Fruit fly (Drosophila melanogaster): ENCODE results near the gene CG5245.

CG5245 gene

DNA sequence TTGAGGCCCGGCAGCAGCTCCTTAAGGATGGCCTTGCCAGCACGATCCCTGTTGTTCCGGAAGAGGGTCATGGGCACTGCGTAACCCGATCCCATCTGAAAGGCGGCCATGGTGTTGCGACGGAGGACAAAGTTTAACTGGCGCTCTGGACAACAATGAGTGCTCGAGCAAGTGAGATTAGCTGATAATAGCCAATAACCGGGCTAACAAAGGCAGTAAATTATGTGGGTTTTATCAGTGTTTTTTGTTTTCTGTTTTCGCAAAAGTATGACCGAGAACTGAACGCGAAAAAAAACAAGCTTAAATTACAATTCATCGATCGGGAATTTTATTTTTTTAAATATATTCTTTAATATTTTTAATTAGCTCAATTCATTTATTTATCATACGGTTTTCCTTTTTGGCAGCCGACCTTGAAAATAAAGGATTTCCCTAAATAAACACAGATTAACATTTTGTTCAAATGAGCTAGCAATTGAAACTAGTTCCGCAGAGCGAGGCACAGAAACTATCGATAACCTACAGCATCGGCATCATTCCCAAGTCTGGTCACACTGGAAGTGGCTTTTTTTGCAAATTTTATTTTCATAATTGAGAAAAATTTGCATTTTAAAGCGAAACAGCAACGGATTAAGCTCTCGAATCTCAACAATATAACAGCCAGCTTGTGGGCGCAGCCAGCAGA, 15.9 kb upstream of the CG5245 start, which contains the start of the genes Dip-C and pps (continued):
- TF ChIP-seq Drgx (GFP tag; IDR thresholded peaks at IDR 0.05) (no peak), CG17361 (GFP tag; IDR thresholded peaks at IDR 0.05) (no peak), CG12155 (GFP tag; optimal IDR thresholded peaks at IDR 0.05) (no peak), grn (GFP tag; optimal IDR thresholded peaks at IDR 0.05) (no peak), sna (GFP tag; IDR thresholded peaks at IDR 0.05; ENCODE audit: partially characterized antibody) (peak; percentile 62; the same call in 1 of the 2 replicates), CG8924 (tag; optimal IDR thresholded peaks at IDR 0.05) (peak; percentile 37), sisA (GFP tag; IDR thresholded peaks at IDR 0.05) (no peak), eyg (GFP tag; optimal IDR thresholded peaks at IDR 0.05) (no peak), Lhr (GFP tag; optimal IDR thresholded peaks at IDR 0.05) (no peak), Myb (GFP tag; optimal IDR thresholded peaks at IDR 0.05) (no peak), Ada2b (GFP tag; IDR thresholded peaks at IDR 0.05) (no peak), br (optimal IDR thresholded peaks at IDR 0.05) (no peak), CG6254 (GFP tag; optimal IDR thresholded peaks at IDR 0.05) (no peak), CG3847 (GFP tag; IDR thresholded peaks at IDR 0.05) (no peak), CG14441 (GFP tag; IDR thresholded peaks at IDR 0.05) (no peak), fru (optimal IDR thresholded peaks at IDR 0.05) (no peak), CG34224 (GFP tag; IDR thresholded peaks at IDR 0.05; ENCODE audit: partially characterized antibody) (peak; percentile 70), CG3995 (GFP tag; optimal IDR thresholded peaks at IDR 0.05) (no peak), Rfx (GFP tag; IDR thresholded peaks at IDR 0.05) (0 out of 2 replicates have a peak, but pooled peaks have one; percentile 12), CrebB (tag; optimal IDR thresholded peaks at IDR 0.05) (no peak), dmrt11E (tag; optimal IDR thresholded peaks at IDR 0.05) (no peak), TFAM (GFP tag; optimal IDR thresholded peaks at IDR 0.05) (no peak), Kr (GFP tag; optimal IDR thresholded peaks at IDR 0.05) (no peak), Hey (tag; optimal IDR thresholded peaks at IDR 0.05) (no peak), CG17385 (GFP tag; optimal IDR thresholded peaks at IDR 0.05) (no peak), ssp (GFP tag; IDR thresholded peaks at IDR 0.05) (no peak), CG30020 (tag; optimal IDR thresholded peaks at IDR 0.05) (peak; percentile 27), CG11695 (GFP tag; IDR thresholded peaks at IDR 0.05) (no peak), bbx (GFP tag; IDR thresholded peaks at IDR 0.05; ENCODE audit: partially characterized antibody) (peak; percentile 80), Jarid2 (GFP tag; optimal IDR thresholded peaks at IDR 0.05) (no peak), kni (GFP tag; optimal IDR thresholded peaks at IDR 0.05) (no peak), sqz (GFP tag; optimal IDR thresholded peaks at IDR 0.05) (no peak), Ets97D (GFP tag; optimal IDR thresholded peaks at IDR 0.05) (no peak), CG12219 (GFP tag; optimal IDR thresholded peaks at IDR 0.05) (no peak), CG11696 (GFP tag; IDR thresholded peaks at IDR 0.05) (no peak), fd102C (GFP tag; optimal IDR thresholded peaks at IDR 0.05) (no peak), HmgZ (tag; optimal IDR thresholded peaks at IDR 0.05) (peak; percentile 12), CG2889 (GFP tag; IDR thresholded peaks at IDR 0.05) (no peak), Antp (GFP tag; optimal IDR thresholded peaks at IDR 0.05) (no peak), CG10431 (GFP tag; optimal IDR thresholded peaks at IDR 0.05) (no peak), sens-2 (GFP tag; IDR thresholded peaks at IDR 0.05) (no peak), pzg (GFP tag; optimal IDR thresholded peaks at IDR 0.05) (peak; percentile 69), H15 (GFP tag; IDR thresholded peaks at IDR 0.05) (no peak), CG16813 (GFP tag; IDR thresholded peaks at IDR 0.05; ENCODE audit: partially characterized antibody) (peak; percentile 70), al (GFP tag; IDR thresholded peaks at IDR 0.05) (no peak), tll (GFP tag; optimal IDR thresholded peaks at IDR 0.05) (no peak), CG31365 (tag; optimal IDR thresholded peaks at IDR 0.05) (no peak), corto (GFP tag; optimal IDR thresholded peaks at IDR 0.05) (no peak), CG7928 (GFP tag; optimal IDR thresholded peaks at IDR 0.05) (no peak), Aef1 (GFP tag; IDR thresholded peaks at IDR 0.05) (no peak), Deaf1 (tag; optimal IDR thresholded peaks at IDR 0.05) (no peak)

Data from whole organism, embryonic.